Worm (Caenorhabditis elegans): ENCODE measurements around the gene C44C10.7.
"Not testable (repeated sequence)": the region's sequence is repeated elsewhere in the genome, so short reads cannot be mapped to it uniquely, and the experiment has no call there.

The C44C10.7 gene

DNA sequence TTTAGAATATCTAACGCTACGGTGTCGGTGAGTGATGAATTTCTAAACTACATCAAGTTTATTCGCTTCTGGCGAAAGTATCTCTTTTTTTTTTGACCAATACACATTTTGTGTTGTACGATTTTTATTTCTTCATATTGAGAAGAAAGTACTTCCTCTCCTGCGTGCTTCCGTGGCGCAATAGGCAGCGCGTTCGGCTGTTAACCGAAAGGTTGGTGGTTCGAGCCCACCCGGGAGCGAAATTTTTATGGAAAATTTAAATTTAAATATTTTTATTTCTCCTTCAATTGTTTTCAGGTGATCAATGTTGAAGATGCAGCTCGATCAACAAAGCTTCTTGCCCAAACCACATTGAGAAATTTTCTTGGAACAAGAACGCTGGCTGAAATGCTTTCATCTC lies 42.6 kb downstream of the C44C10.7 start (continued):
- peak; percentile 41 for TF ChIP-seq hlh-30 (tag; optimal IDR thresholded peaks at IDR 0.05; ENCODE audit: insufficient read depth)
- peak; percentile 35 for TF ChIP-seq nhr-48 (tag; optimal IDR thresholded peaks at IDR 0.05)
- TF ChIP-seq snpc-4 (tag; optimal IDR thresholded peaks at IDR 0.05), result no peak
- no peak for TF ChIP-seq zfp-2 (tag; optimal IDR thresholded peaks at IDR 0.05)
- TF ChIP-seq unc-39 (tag; optimal IDR thresholded peaks at IDR 0.05), result no peak
- no peak for TF ChIP-seq fos-1 (tag; optimal IDR thresholded peaks at IDR 0.05)
- 0 out of 2 replicates have a peak, but pooled peaks have one; percentile 38 for TF ChIP-seq dmd-6 (GFP tag; IDR thresholded peaks at IDR 0.05)
- TF ChIP-seq lin-38 (GFP tag; IDR thresholded peaks at IDR 0.05), result peak; percentile 78
- no peak for TF ChIP-seq gei-8 (GFP tag; optimal IDR thresholded peaks at IDR 0.05)
- 0 out of 2 replicates have a peak, but pooled peaks have one; percentile 29 for TF ChIP-seq ZK337.2 (GFP tag; IDR thresholded peaks at IDR 0.05)
- TF ChIP-seq dve-1 (tag; optimal IDR thresholded peaks at IDR 0.05; ENCODE audit: insufficient read depth), result peak; percentile 31
- no peak for TF ChIP-seq nhr-77 (tag; optimal IDR thresholded peaks at IDR 0.05)
- no peak for TF ChIP-seq tag-97 (GFP tag; IDR thresholded peaks at IDR 0.05)
- TF ChIP-seq F37D6.2 (tag; optimal IDR thresholded peaks at IDR 0.05), result no peak
- peak; percentile 44 for TF ChIP-seq nhr-28 (tag; optimal IDR thresholded peaks at IDR 0.05)
- no peak for TF ChIP-seq skn-1 (tag; optimal IDR thresholded peaks at IDR 0.05)
- TF ChIP-seq nhr-6 (tag; optimal IDR thresholded peaks at IDR 0.05), result no peak
- no peak for TF ChIP-seq dpl-1 (GFP tag; optimal IDR thresholded peaks at IDR 0.05)
- TF ChIP-seq T20F7.1 (GFP tag; optimal IDR thresholded peaks at IDR 0.05), result no peak
- TF ChIP-seq nhr-10 (tag; optimal IDR thresholded peaks at IDR 0.05), result no peak
- no peak for TF ChIP-seq zip-2 (tag; optimal IDR thresholded peaks at IDR 0.05)
- peak; percentile 57; the same call in 1 of the 2 replicates for TF ChIP-seq tra-1 (GFP tag; IDR thresholded peaks at IDR 0.05)
- TF ChIP-seq ceh-82 (tag; optimal IDR thresholded peaks at IDR 0.05), result no peak
- TF ChIP-seq zfp-3 (GFP tag; conservative IDR thresholded peaks at IDR 0.05), result no peak
- no peak for TF ChIP-seq aly-2 (tag; optimal IDR thresholded peaks at IDR 0.05)
- TF ChIP-seq snpc-1.2 (GFP tag; IDR thresholded peaks at IDR 0.05), result no peak; the same call in 1 of the 2 replicates
- TF ChIP-seq madf-5 (GFP tag; IDR thresholded peaks at IDR 0.05), result 0 out of 4 replicates have a peak, but pooled peaks have one; percentile 14 to 76
- TF ChIP-seq nhr-11 (tag; optimal IDR thresholded peaks at IDR 0.05), result no peak

DNA sequence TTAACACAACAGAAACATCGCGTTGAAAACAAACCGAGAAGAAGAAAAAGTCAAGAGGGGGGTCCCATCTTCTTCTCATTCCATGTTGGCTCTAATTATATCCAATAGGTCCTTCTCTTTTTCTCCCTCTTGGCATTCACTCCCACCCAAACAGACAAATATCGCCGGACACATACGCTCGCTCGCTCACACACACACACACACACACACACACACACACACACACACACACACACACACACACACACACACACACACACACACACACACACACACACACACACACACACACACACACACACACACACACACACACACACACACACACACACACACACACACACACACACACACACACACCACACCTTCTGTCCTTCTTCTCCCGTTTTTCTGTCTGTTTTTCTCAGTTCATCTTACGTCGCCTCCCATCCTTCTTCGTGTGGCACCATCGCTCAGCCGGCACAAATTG lies 44.3 kb downstream of the C44C10.7 start, which contains the start of gene sto-4:
TSS of gene sto-4 (plus strand) at position 360 of the 469 bp plus-strand sequence.
- peak; percentile 51 for TF ChIP-seq F10B5.3 (tag; optimal IDR thresholded peaks at IDR 0.05)
- TF ChIP-seq rbr-2 (tag; optimal IDR thresholded peaks at IDR 0.05), result peak; percentile 90
- peak; percentile 76 for TF ChIP-seq spr-3 (GFP tag; optimal IDR thresholded peaks at IDR 0.05)
- TF ChIP-seq hlh-30 (tag; optimal IDR thresholded peaks at IDR 0.05; ENCODE audit: insufficient read depth), result peak; percentile 67
- peak; percentile 77 for TF ChIP-seq mep-1 (tag; optimal IDR thresholded peaks at IDR 0.05)
- peak; percentile 41; the same call in 1 of the 2 replicates for TF ChIP-seq egl-43 (GFP tag; IDR thresholded peaks at IDR 0.05)
- peak; percentile 83 for TF ChIP-seq dve-1 (tag; optimal IDR thresholded peaks at IDR 0.05; ENCODE audit: insufficient read depth)
- TF ChIP-seq aha-1 (tag), result peak; percentile 80
- peak in 1 of 2 experiments; percentile 15 for TF ChIP-seq unc-62 (GFP tag; optimal IDR thresholded peaks at IDR 0.05 in 1 of 2)
- TF ChIP-seq unc-62, daf-16 (tag; optimal IDR thresholded peaks at IDR 0.05): not testable (repeated sequence)
- peak; percentile 49 for TF ChIP-seq T26A8.4 (GFP tag; IDR thresholded peaks at IDR 0.05)
- TF ChIP-seq nhr-237 (tag; optimal IDR thresholded peaks at IDR 0.05), result peak; percentile 9
- TF ChIP-seq hlh-11 (tag; optimal IDR thresholded peaks at IDR 0.05), result peak; percentile 84
- TF ChIP-seq T20F7.1 (GFP tag; optimal IDR thresholded peaks at IDR 0.05), result peak; percentile 64
- TF ChIP-seq lsy-2 (tag; optimal IDR thresholded peaks at IDR 0.05), result peak in 1 of 2 experiments; percentile 28
- TF ChIP-seq hif-1 (tag; optimal IDR thresholded peaks at IDR 0.05), result peak in 1 of 2 experiments; percentile 80
- peak; percentile 22 for TF ChIP-seq fkh-10 (GFP tag; optimal IDR thresholded peaks at IDR 0.05)
- TF ChIP-seq hmg-1.1 (GFP tag; IDR thresholded peaks at IDR 0.05), result peak; percentile 67
- TF ChIP-seq mxl-3 (GFP tag; optimal IDR thresholded peaks at IDR 0.05), result peak; percentile 68
- TF ChIP-seq nhr-6 (tag; optimal IDR thresholded peaks at IDR 0.05), result peak; percentile 58
- peak; percentile 91 for TF ChIP-seq ctbp-1 (GFP tag; IDR thresholded peaks at IDR 0.05)
- peak in 1 of 2 experiments; percentile 77 for TF ChIP-seq daf-16 (GFP tag; optimal IDR thresholded peaks at IDR 0.05)
- peak; percentile 52 for TF ChIP-seq sdz-12 (GFP tag; optimal IDR thresholded peaks at IDR 0.05)
- peak; percentile 17 for TF ChIP-seq nhr-48 (tag; optimal IDR thresholded peaks at IDR 0.05)
- TF ChIP-seq nhr-28 (tag; optimal IDR thresholded peaks at IDR 0.05), result peak; percentile 7
- peak; percentile 89 for TF ChIP-seq nhr-25 (tag; optimal IDR thresholded peaks at IDR 0.05; ENCODE audit: borderline replicate concordance, insufficient read depth)
- peak; percentile 66 for TF ChIP-seq gei-8 (GFP tag; optimal IDR thresholded peaks at IDR 0.05)
- peak; percentile 22 for TF ChIP-seq lin-13 (GFP tag; optimal IDR thresholded peaks at IDR 0.05)
